Fruit fly (Drosophila melanogaster) whole organism, adult: ENCODE data around the gene CG43886.

Experiments
- CG11617 ChIP-seq: fragments of 200-800 bp; sonication (Bioruptor generic); optimal IDR thresholded peaks from 2 replicates; lab custom pipeline; 2017; ENCODE audit warnings: mild to moderate bottlenecking, missing biosample characterization, missing genetic modification reagents, missing genetic modification characterization
- CG12768 ChIP-seq: fragments of 200-800 bp; sonication (Bioruptor generic); optimal IDR thresholded peaks from 2 replicates; lab custom pipeline; 2017; ENCODE audit warnings: missing biosample characterization, missing genetic modification characterization, mild to moderate bottlenecking, moderate library complexity, missing genetic modification reagents
- CG14711 ChIP-seq: fragments of 200-800 bp; sonication (Bioruptor generic); optimal IDR thresholded peaks from 2 replicates; lab custom pipeline; 2018; ENCODE audit warnings: missing biosample characterization, mild to moderate bottlenecking, missing genetic modification characterization, moderate library complexity
- CG1620 ChIP-seq: fragments of 200-800 bp; sonication (Bioruptor generic); optimal IDR thresholded peaks from 2 replicates; lab custom pipeline; 2016; ENCODE audit warnings: missing biosample characterization, missing genetic modification characterization
- CG33017 ChIP-seq: fragments of 200-800 bp; sonication (Bioruptor generic); optimal IDR thresholded peaks from 2 replicates; lab custom pipeline; 2018; ENCODE audit warnings: missing biosample characterization, mild to moderate bottlenecking, missing genetic modification characterization, moderate library complexity
- CG5204 ChIP-seq: fragments of 200-800 bp; sonication (Bioruptor generic); optimal IDR thresholded peaks from 2 replicates; lab custom pipeline; 2016; ENCODE audit warnings: missing biosample characterization, missing genetic modification characterization
- CG7045 ChIP-seq: fragments of 200-800 bp; sonication (Bioruptor generic); optimal IDR thresholded peaks from 2 replicates; lab custom pipeline; 2017; ENCODE audit warnings: missing biosample characterization, mild to moderate bottlenecking, missing genetic modification characterization
- CG7101 ChIP-seq: fragments of 200-800 bp; sonication (Bioruptor generic); optimal IDR thresholded peaks from 2 replicates; lab custom pipeline; 2018; ENCODE audit warnings: missing biosample characterization, mild to moderate bottlenecking, missing genetic modification characterization, moderate library complexity
- Clk ChIP-seq: fragments of 200-800 bp; sonication (Bioruptor generic); optimal IDR thresholded peaks from 2 replicates; lab custom pipeline; 2017; ENCODE audit warnings: missing biosample characterization, missing genetic modification characterization
- Crg-1 ChIP-seq: fragments of 200-800 bp; sonication (Bioruptor generic); optimal IDR thresholded peaks from 2 replicates; lab custom pipeline; 2016; ENCODE audit warnings: missing biosample characterization, missing genetic modification characterization
- Hr96 ChIP-seq: fragments of 200-800 bp; sonication (Bioruptor generic); optimal IDR thresholded peaks from 2 replicates; lab custom pipeline; 2016; ENCODE audit warnings: missing biosample characterization, missing genetic modification characterization
- Mnt ChIP-seq: fragments of 200-800 bp; sonication (Bioruptor generic); optimal IDR thresholded peaks from 2 replicates; lab custom pipeline; 2016; ENCODE audit warnings: missing biosample characterization, mild to moderate bottlenecking, missing genetic modification characterization
- bab1 ChIP-seq: fragments of 200-800 bp; sonication (Bioruptor generic); optimal IDR thresholded peaks from 3 replicates; lab custom pipeline; 2019; ENCODE audit warnings: missing biosample characterization, mild to moderate bottlenecking, missing genetic modification characterization, moderate library complexity
- cic ChIP-seq: fragments of 200-800 bp; sonication (Bioruptor generic); optimal IDR thresholded peaks from 2 replicates; lab custom pipeline; 2017; ENCODE audit warnings: missing biosample characterization, mild to moderate bottlenecking, missing genetic modification characterization, moderate library complexity
- cnc ChIP-seq, 2 experiments: fragments of >200 bp; optimal IDR thresholded peaks; 2 replicates each; lab custom pipeline; 2017
- kay ChIP-seq: fragments of 200-800 bp; sonication (Bioruptor generic); peaks from one replicate; lab custom pipeline; 2016; ENCODE audit warnings: missing biosample characterization, missing genetic modification characterization, borderline replicate concordance
- ovo ChIP-seq: fragments of 200-800 bp; sonication (Bioruptor generic); optimal IDR thresholded peaks from 2 replicates; lab custom pipeline; 2016; ENCODE audit warnings: missing biosample characterization, missing genetic modification characterization
- pad ChIP-seq: fragments of 200-800 bp; sonication (Bioruptor generic); optimal IDR thresholded peaks from 3 replicates; lab custom pipeline; 2017; ENCODE audit warnings: missing biosample characterization, missing genetic modification characterization, mild to moderate bottlenecking, moderate library complexity, missing genetic modification reagents
- tj ChIP-seq: fragments of 200-800 bp; sonication (Bioruptor generic); optimal IDR thresholded peaks from 3 replicates; lab custom pipeline; 2017; ENCODE audit warnings: missing biosample characterization, mild to moderate bottlenecking, missing genetic modification characterization, moderate library complexity
- toe ChIP-seq: fragments of 200-800 bp; sonication (Bioruptor generic); optimal IDR thresholded peaks from 2 replicates; lab custom pipeline; 2016; ENCODE audit warnings: missing biosample characterization, missing genetic modification characterization

The CG43886 gene

DNA sequence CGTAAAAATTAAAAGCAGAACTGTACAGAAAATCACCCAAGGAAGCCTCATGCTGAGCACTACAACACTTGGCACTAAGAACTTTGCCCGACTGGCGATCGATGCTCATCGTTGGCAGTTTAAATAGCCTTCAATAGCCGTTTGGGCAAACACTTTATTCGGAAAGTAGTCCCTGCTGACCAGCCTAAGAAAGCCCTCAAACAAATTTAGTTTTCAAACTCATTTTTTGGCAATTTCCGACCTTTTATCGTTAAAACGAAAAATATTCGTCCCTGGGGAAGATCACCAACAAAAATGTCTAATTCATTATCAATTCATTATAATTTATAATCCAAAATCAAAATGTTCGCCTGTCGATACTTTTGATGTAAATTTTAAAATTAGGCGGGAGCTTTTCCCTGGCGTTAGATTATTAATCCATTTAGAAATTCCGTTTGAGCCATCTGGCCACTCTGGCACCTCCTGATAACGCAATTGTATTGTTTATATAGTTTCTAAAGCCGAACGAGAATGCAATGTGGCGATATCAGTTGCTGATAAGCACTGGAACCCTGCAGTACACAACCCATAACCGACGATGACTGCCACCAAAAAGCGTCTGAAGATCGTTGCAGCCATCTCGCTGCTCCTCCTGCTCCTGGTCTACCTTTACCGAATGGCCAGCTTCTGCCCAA, 21.0 kb upstream of the CG43886 start, which contains the start of the genes mthl7 and Uxs:
Gene mthl7, minus strand, starts transcription at position 51 of the 674 bp plus-strand sequence.
Gene Uxs, plus strand, starts transcription at position 460 of the 674 bp plus-strand sequence.
- TF ChIP-seq Mnt (GFP tag; lab: Kevin White, UChicago), result peak; percentile 53
- TF ChIP-seq CG12768 (GFP tag; lab: Kevin White, UChicago), result no peak
- no peak for TF ChIP-seq pad (GFP tag; lab: Kevin White, UChicago)
- peak; percentile 84 for TF ChIP-seq cic (GFP tag; lab: Kevin White, UChicago)
- TF ChIP-seq CG33017 (tag; lab: Kevin White, UChicago), result no peak
- no peak for TF ChIP-seq CG11617 (GFP tag; lab: Kevin White, UChicago)
- no peak for TF ChIP-seq CG1620 (GFP tag; lab: Kevin White, UChicago)
- TF ChIP-seq Hr96 (GFP tag; lab: Kevin White, UChicago), result no peak
- peak; percentile 4 for TF ChIP-seq CG14711 (tag; lab: Kevin White, UChicago)
- TF ChIP-seq CG7101, result no peak
- no peak for TF ChIP-seq toe
- no peak for TF ChIP-seq Clk (GFP tag; lab: Kevin White, UChicago)
- peak; percentile 32 for TF ChIP-seq bab1
- no peak for TF ChIP-seq kay (GFP tag; lab: Kevin White, UChicago)

DNA sequence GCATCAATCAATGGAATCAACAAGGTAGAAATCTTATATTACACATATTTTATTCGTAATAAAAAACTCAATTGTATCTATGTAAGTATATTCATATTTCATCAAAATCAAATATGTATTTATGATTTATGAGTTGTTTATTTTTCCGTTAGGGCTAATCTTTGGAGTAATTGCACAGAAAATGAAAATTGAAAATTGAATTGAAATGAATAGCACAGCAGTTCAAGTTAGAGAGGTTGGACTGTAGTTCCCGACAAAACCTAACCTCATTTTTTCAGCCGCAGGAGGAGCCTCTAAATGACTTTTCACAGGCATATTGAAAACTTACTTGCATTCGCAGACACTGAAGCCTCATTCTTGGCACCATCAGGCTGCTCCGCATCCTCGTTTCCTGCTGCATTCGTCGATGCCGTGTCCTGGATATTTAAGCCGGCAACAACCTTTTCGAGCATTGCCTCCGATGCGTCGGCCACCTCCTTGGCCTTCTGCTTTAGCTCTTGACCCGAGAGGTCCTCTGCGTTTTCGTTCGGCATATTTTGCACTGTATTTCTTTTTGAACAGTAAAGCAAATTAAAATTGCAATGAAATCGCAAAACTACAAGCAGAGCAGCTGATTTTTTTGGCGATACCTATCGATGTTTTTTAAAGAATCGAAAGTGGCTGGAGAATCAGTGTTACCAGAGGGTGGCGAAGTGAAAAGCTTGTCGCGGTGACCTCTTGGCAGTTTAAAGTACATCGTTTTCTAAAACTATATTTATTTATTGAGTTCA, 18.4 kb upstream of the CG43886 start, which contains the start of gene Nmt:
Gene Nmt, minus strand, starts transcription at position 635 of the 770 bp plus-strand sequence.
- TF ChIP-seq cnc (optimal IDR thresholded peaks at IDR 0.05; lab: Kevin White, UChicago) (no peak), CG5204 (no peak), tj (GFP tag; lab: Kevin White, UChicago) (peak; percentile 6), pad (GFP tag; lab: Kevin White, UChicago) (no peak), Clk (GFP tag; lab: Kevin White, UChicago) (no peak), CG1620 (GFP tag; lab: Kevin White, UChicago) (no peak), Mnt (GFP tag; lab: Kevin White, UChicago) (no peak), kay (GFP tag; lab: Kevin White, UChicago) (no peak), Crg-1 (GFP tag; lab: Kevin White, UChicago) (no peak), cic (GFP tag; lab: Kevin White, UChicago) (peak; percentile 6), CG7045 (GFP tag; lab: Kevin White, UChicago) (peak; percentile 9), CG33017 (tag; lab: Kevin White, UChicago) (peak; percentile 32), CG11617 (GFP tag; lab: Kevin White, UChicago) (peak; percentile 2), CG14711 (tag; lab: Kevin White, UChicago) (peak; percentile 42), ovo (GFP tag; lab: Kevin White, UChicago) (no peak), CG7101 (peak; percentile 14), Hr96 (GFP tag; lab: Kevin White, UChicago) (no peak), bab1 (no peak), toe (no peak), CG12768 (GFP tag; lab: Kevin White, UChicago) (no peak)

DNA sequence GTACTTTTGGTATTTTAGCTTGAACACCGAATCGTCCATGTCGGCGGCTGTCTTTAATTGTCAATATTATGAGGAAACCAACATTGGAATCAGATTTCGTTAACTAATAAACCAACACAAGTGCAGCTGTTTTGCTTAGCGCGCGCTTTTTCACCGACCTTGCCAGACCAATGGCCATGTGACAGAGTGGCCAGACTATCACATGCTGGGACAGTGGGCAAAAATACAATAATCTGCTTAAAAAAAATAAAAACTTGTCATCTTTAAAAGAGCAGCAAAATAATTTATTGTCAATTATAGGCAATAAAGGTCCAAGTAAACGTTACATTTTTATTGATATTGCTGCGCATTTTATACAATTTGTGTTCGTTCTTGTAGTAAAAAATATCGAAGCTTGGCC, 16.2 kb upstream of the CG43886 start, which contains the start of gene RecQ4:
Gene RecQ4, minus strand, starts transcription at position 161 of the 400 bp plus-strand sequence.
- TF ChIP-seq pad (GFP tag; lab: Kevin White, UChicago) (no peak), CG14711 (tag; lab: Kevin White, UChicago) (no peak), Hr96 (GFP tag; lab: Kevin White, UChicago) (no peak), bab1 (peak; percentile 35), tj (GFP tag; lab: Kevin White, UChicago) (peak; percentile 97), toe (no peak), Mnt (GFP tag; lab: Kevin White, UChicago) (no peak)

DNA sequence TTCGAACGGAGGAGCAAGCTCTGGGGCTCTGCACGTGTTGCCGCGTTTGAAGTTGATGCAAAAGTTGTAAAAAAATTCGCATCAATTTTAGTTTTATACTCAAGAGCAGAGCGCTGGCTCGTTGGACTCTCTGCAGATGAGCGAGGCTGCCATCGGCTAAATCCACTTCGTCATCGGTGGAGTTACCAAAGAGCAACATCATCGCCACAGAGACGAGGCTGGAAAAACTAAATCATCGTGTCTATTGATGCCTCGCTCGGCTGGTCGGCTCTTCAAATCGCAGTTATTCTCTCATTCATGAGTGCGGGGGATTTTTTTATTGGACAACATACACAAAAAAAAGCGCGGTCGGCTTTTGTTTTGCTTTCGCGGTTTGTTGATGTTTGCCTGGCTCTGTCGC, 5.9 kb upstream of the CG43886 start, which contains the start of gene CG13675:
Gene CG13675, minus strand, starts transcription at position 83 of the 400 bp plus-strand sequence.
- TF ChIP-seq CG11617 (GFP tag; lab: Kevin White, UChicago), result no peak
- no peak for TF ChIP-seq cnc (optimal IDR thresholded peaks at IDR 0.05; lab: Kevin White, UChicago)
- no peak for TF ChIP-seq ovo (GFP tag; lab: Kevin White, UChicago)
- no peak for TF ChIP-seq pad (GFP tag; lab: Kevin White, UChicago)
- TF ChIP-seq CG14711 (tag; lab: Kevin White, UChicago), result no peak
- TF ChIP-seq Clk (GFP tag; lab: Kevin White, UChicago), result no peak
- TF ChIP-seq CG7101, result no peak
- TF ChIP-seq toe, result no peak
- no peak for TF ChIP-seq bab1
- no peak for TF ChIP-seq kay (GFP tag; lab: Kevin White, UChicago)
- TF ChIP-seq Hr96 (GFP tag; lab: Kevin White, UChicago), result no peak

DNA sequence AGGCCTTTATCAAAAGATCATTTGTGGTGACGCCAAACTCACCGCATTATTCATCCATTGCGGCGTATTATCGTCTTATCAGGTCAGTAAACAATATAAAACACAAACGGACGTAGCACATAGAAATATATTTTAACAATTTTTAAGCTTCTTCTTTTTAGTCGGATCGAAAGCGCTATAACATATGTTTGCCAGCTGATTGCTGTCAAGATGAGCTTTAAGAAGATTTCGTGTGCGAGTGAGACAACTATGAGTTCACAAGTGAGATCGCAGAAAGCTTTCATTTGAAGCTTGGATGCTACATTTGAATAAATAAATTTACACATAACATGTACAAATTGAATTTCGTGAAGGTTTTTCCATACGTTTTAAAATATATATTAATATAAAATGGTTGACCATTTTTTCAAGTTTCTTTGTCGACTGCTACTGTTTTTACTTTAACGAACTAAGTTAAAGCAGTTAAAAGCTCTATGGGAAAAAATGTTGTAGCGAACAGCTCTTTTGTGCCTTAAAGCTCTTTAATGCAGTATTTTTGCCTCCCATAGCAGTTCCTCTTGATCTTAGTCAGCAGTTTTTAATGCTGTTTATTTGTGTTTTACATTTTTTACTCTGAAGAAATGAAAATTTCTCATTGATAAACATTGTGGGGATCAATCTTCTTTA, 726 bp downstream of the CG43886 start, which contains the start of gene CG42445:
Gene CG42445, minus strand, starts transcription at position 186 of the 666 bp plus-strand sequence.
- TF ChIP-seq CG14711 (tag; lab: Kevin White, UChicago), result no peak
- peak; percentile 76 for TF ChIP-seq kay (GFP tag; lab: Kevin White, UChicago)
- peak; percentile 99 for TF ChIP-seq tj (GFP tag; lab: Kevin White, UChicago)
- no peak for TF ChIP-seq cnc (optimal IDR thresholded peaks at IDR 0.05; lab: Kevin White, UChicago)
- no peak for TF ChIP-seq cic (GFP tag; lab: Kevin White, UChicago)
- TF ChIP-seq pad (GFP tag; lab: Kevin White, UChicago), result no peak
- no peak for TF ChIP-seq CG7045 (GFP tag; lab: Kevin White, UChicago)
- peak; percentile 49 for TF ChIP-seq bab1
- no peak for TF ChIP-seq Mnt (GFP tag; lab: Kevin White, UChicago)
- no peak for TF ChIP-seq CG33017 (tag; lab: Kevin White, UChicago)
